Worm (Caenorhabditis elegans): ENCODE measurements around the gene T19C3.3.

DNA sequence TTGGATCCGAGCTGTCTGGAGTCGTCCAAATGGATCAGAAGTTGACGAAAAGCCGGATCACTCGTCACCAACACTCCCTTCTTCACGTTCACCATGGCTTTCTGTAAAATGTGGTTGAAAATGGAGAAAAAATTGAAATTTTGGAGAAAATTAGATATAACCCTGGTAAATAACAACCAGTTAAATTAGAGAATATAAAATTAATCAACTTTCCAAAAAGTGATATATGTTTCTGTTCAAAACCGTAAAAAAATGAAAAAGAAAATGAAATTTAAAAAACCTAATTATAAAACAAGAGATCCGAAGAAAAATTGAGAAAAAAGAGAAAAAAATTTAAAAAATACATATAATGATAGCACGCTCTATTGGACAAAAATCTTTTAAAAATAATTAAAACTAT is 36.9 kb downstream of the T19C3.3 start, which contains the start of gene gtf-2H5:
- TF ChIP-seq pqm-1 (tag; optimal IDR thresholded peaks at IDR 0.05) = no peak
- no peak for TF ChIP-seq lsy-2 (tag; optimal IDR thresholded peaks at IDR 0.05)
